Worm (Caenorhabditis elegans): Measurements from ENCODE around the gene fbxa-141.
"Not testable (repeated sequence)": the region's sequence is repeated elsewhere in the genome, so short reads cannot be mapped to it uniquely, and the experiment has no call there.

DNA sequence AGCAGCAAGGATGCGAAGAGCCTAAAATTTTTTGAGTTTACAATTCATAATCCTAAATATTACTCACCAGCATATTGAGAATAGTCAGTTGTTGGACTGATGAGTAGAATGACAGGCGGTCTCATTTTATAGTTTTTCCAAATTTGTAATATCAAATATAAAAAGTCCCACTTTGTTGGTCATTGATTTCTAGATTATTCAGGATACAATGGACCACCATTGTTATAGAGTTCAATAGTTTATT is 12.3 kb upstream of the fbxa-141 start, which contains the start of gene nspc-17:
- not testable (repeated sequence) for TF ChIP-seq nhr-76 (tag; optimal IDR thresholded peaks at IDR 0.05); jun-1 (tag; optimal IDR thresholded peaks at IDR 0.05); nhr-25 (tag; optimal IDR thresholded peaks at IDR 0.05); aly-2 (tag; optimal IDR thresholded peaks at IDR 0.05); nhr-237 (tag; optimal IDR thresholded peaks at IDR 0.05); elt-3 (tag; optimal IDR thresholded peaks at IDR 0.05); lin-15B (tag; optimal IDR thresholded peaks at IDR 0.05); ama-1 (optimal IDR thresholded peaks at IDR 0.05)
